Worm (Caenorhabditis elegans) whole organism, midembryonic: Measurements from ENCODE around the gene mcat-1.
"Not testable (repeated sequence)": the region's sequence is repeated elsewhere in the genome, so short reads cannot be mapped to it uniquely, and the experiment has no call there.

Experiments
- T22C8.4 ChIP-seq: fragments of 200-800 bp; sonication (Bioruptor generic); IDR thresholded peaks from 2 replicates; pipeline ENCODE4 v1.3.6; 2022; ENCODE audit warnings: missing genetic modification characterization, missing compliant biosample characterization
- cog-1 ChIP-seq: sonication (generic microtip); optimal IDR thresholded peaks from 2 replicates; lab custom pipeline; 2016; ENCODE audit warnings: missing genetic modification characterization, missing compliant biosample characterization
- flt-1 ChIP-seq: fragments of 200-800 bp; sonication (Bioruptor generic); IDR thresholded peaks from 2 replicates; pipeline ENCODE4 v1.3.6; 2022; ENCODE audit warnings: missing genetic modification characterization, missing compliant biosample characterization
- klf-2 ChIP-seq: fragments of 200-800 bp; sonication (Bioruptor generic); conservative IDR thresholded peaks from 2 replicates; pipeline ENCODE4 v1.3.6; 2022; ENCODE audit warnings: missing genetic modification reagents, missing genetic modification characterization, missing compliant biosample characterization
- med-1 ChIP-seq: sonication (generic microtip); optimal IDR thresholded peaks from 2 replicates; lab custom pipeline; 2017; ENCODE audit warnings: missing genetic modification characterization, mild to moderate bottlenecking, missing compliant biosample characterization, antibody characterized with exemption, missing genetic modification reagents; ENCODE audit not compliant: insufficient read depth
- ref-1 ChIP-seq: fragments of 200-800 bp; sonication (Bioruptor generic); conservative IDR thresholded peaks from 2 replicates; pipeline ENCODE4 v1.3.6; 2022; ENCODE audit warnings: missing genetic modification reagents, missing genetic modification characterization, missing compliant biosample characterization
- tab-1 ChIP-seq: fragments of 200-800 bp; sonication (Bioruptor generic); IDR thresholded peaks from 2 replicates; pipeline ENCODE4 v1.3.6; 2022; ENCODE audit warnings: missing genetic modification characterization, missing compliant biosample characterization
- ztf-23 ChIP-seq: fragments of 200-800 bp; sonication (Bioruptor generic); IDR thresholded peaks from 2 replicates; pipeline ENCODE4 v1.3.6; 2022; ENCODE audit warnings: missing genetic modification reagents, missing genetic modification characterization, missing compliant biosample characterization
- ztf-29 ChIP-seq: fragments of 200-800 bp; sonication (Bioruptor generic); IDR thresholded peaks from 2 replicates; pipeline ENCODE4 v1.3.6; 2022; ENCODE audit warnings: missing genetic modification reagents, missing genetic modification characterization, missing compliant biosample characterization

mcat-1 gene

ce11 chrII:112231-112630, 20.9 kb upstream of the mcat-1 start:
- TF ChIP-seq flt-1 (GFP tag; lab: Robert Waterston, UW): no peak
- no peak for TF ChIP-seq T22C8.4 (GFP tag; lab: Robert Waterston, UW)
- TF ChIP-seq tab-1 (GFP tag; lab: Robert Waterston, UW): no peak
- no peak for TF ChIP-seq cog-1
- TF ChIP-seq klf-2 (GFP tag; lab: Robert Waterston, UW): no peak
- TF ChIP-seq ztf-29 (GFP tag; lab: Robert Waterston, UW): no peak
- TF ChIP-seq ref-1 (GFP tag; lab: Robert Waterston, UW): no peak
- TF ChIP-seq med-1: no peak
- no peak for TF ChIP-seq ztf-23 (GFP tag; lab: Robert Waterston, UW)

ce11 chrII:111267-111666, 19.9 kb upstream of the mcat-1 start, which contains the start of gene C50D2.1:
C50D2.1 (plus strand) TSS chrII:111567.
- TF ChIP-seq flt-1 (GFP tag; lab: Robert Waterston, UW): no peak
- TF ChIP-seq med-1: no peak
- TF ChIP-seq tab-1 (GFP tag; lab: Robert Waterston, UW): no peak
- no peak for TF ChIP-seq cog-1
- no peak for TF ChIP-seq ztf-29 (GFP tag; lab: Robert Waterston, UW)
- no peak for TF ChIP-seq T22C8.4 (GFP tag; lab: Robert Waterston, UW)
- no peak for TF ChIP-seq ref-1 (GFP tag; lab: Robert Waterston, UW)
- no peak for TF ChIP-seq ztf-23 (GFP tag; lab: Robert Waterston, UW)

ce11 chrII:108865-109264, 17.5 kb upstream of the mcat-1 start, which contains the start of gene C50D2.2:
C50D2.2 (plus strand) TSS chrII:109165.
- no peak for TF ChIP-seq cog-1
- TF ChIP-seq flt-1 (GFP tag; lab: Robert Waterston, UW): no peak
- TF ChIP-seq tab-1 (GFP tag; lab: Robert Waterston, UW): no peak
- TF ChIP-seq T22C8.4 (GFP tag; lab: Robert Waterston, UW): no peak

ce11 chrII:107703-108102, 16.4 kb upstream of the mcat-1 start:
- TF ChIP-seq ztf-23 (GFP tag; lab: Robert Waterston, UW) (no peak), ztf-29 (GFP tag; lab: Robert Waterston, UW) (no peak), flt-1 (GFP tag; lab: Robert Waterston, UW) (no peak), T22C8.4 (GFP tag; lab: Robert Waterston, UW) (no peak), cog-1 (no peak), med-1 (no peak), klf-2 (GFP tag; lab: Robert Waterston, UW) (no peak), tab-1 (GFP tag; lab: Robert Waterston, UW) (no peak), ref-1 (GFP tag; lab: Robert Waterston, UW) (no peak)

ce11 chrII:105889-106288, 14.6 kb upstream of the mcat-1 start, which contains the start of gene txt-1:
txt-1 (plus strand) TSS chrII:106189.
- TF ChIP-seq ztf-23 (GFP tag; lab: Robert Waterston, UW) (no peak), klf-2 (GFP tag; lab: Robert Waterston, UW) (no peak), tab-1 (GFP tag; lab: Robert Waterston, UW) (no peak), ztf-29 (GFP tag; lab: Robert Waterston, UW) (no peak), flt-1 (GFP tag; lab: Robert Waterston, UW) (no peak), med-1 (no peak), T22C8.4 (GFP tag; lab: Robert Waterston, UW) (no peak), cog-1 (no peak), ref-1 (GFP tag; lab: Robert Waterston, UW) (no peak)

- TF ChIP-seq ztf-29 (GFP tag; lab: Robert Waterston, UW) (no peak), tab-1 (GFP tag; lab: Robert Waterston, UW) (no peak), klf-2 (GFP tag; lab: Robert Waterston, UW) (no peak)
These were observed 14.1 kb upstream of the mcat-1 start for ce11 chrII:105327-105882.

ce11 chrII:104234-104633, 12.9 kb upstream of the mcat-1 start, which contains the start of gene col-68:
col-68 (plus strand) TSS chrII:104534.
- TF ChIP-seq T22C8.4 (GFP tag; lab: Robert Waterston, UW) (no peak), cog-1 (no peak), klf-2 (GFP tag; lab: Robert Waterston, UW) (no peak), flt-1 (GFP tag; lab: Robert Waterston, UW) (no peak), med-1 (no peak)

- no peak for TF ChIP-seq cog-1
- no peak for TF ChIP-seq ref-1 (GFP tag; lab: Robert Waterston, UW)
- no peak for TF ChIP-seq ztf-23 (GFP tag; lab: Robert Waterston, UW)
- no peak for TF ChIP-seq med-1
- no peak for TF ChIP-seq T22C8.4 (GFP tag; lab: Robert Waterston, UW)
- TF ChIP-seq ztf-29 (GFP tag; lab: Robert Waterston, UW): no peak
- no peak for TF ChIP-seq klf-2 (GFP tag; lab: Robert Waterston, UW)
- TF ChIP-seq flt-1 (GFP tag; lab: Robert Waterston, UW): no peak
- TF ChIP-seq tab-1 (GFP tag; lab: Robert Waterston, UW): no peak
These were observed 9.9 kb upstream of the mcat-1 start for ce11 chrII:101176-101575.

- TF ChIP-seq ztf-29 (GFP tag; lab: Robert Waterston, UW); med-1; klf-2 (GFP tag; lab: Robert Waterston, UW): not testable (repeated sequence)
These were observed 7.6 kb upstream of the mcat-1 start, which contains the start of gene C50D2.10 for ce11 chrII:98894-99293. C50D2.10 (plus strand) TSS chrII:99138.

- TF ChIP-seq T22C8.4 (GFP tag; lab: Robert Waterston, UW): peak; percentile 28; the same call in 1 of the 2 replicates
- TF ChIP-seq tab-1 (GFP tag; lab: Robert Waterston, UW): no peak
- peak; percentile 13 for TF ChIP-seq cog-1
These were observed 6.9 kb upstream of the mcat-1 start, which contains the start of the genes luc-7L3 and sftb-6 for ce11 chrII:97992-98763. luc-7L3 (minus strand) TSS chrII:98027. sftb-6 (plus strand) TSS chrII:98404.
